Worm (Caenorhabditis elegans) whole organism, L2 larva: Measurements from ENCODE around the gene W01G7.4.

ENCODE experiments used
- C34F6.9 ChIP-seq: fragments of 150-350 bp; optimal IDR thresholded peaks from 2 replicates; lab custom pipeline; 2014; ENCODE audit warnings: missing biosample characterization, missing genetic modification characterization
- F13H6.1 ChIP-seq: sonication (generic microtip); optimal IDR thresholded peaks from 2 replicates; lab custom pipeline; 2016; ENCODE audit warnings: missing genetic modification characterization, missing compliant biosample characterization
- R02D3.7 ChIP-seq: fragments of 150-350 bp; optimal IDR thresholded peaks from 2 replicates; lab custom pipeline; 2014; ENCODE audit warnings: missing biosample characterization, missing genetic modification characterization
- Y55F3AM.14 ChIP-seq: fragments of 200-800 bp; sonication (Bioruptor generic); optimal IDR thresholded peaks from 2 replicates; lab custom pipeline; 2018; ENCODE audit warnings: mild to moderate bottlenecking, missing genetic modification characterization, missing compliant biosample characterization
- ZK546.5 ChIP-seq: sonication (generic microtip); optimal IDR thresholded peaks from 2 replicates; lab custom pipeline; 2017; ENCODE audit warnings: missing biosample characterization, missing genetic modification characterization
- alr-1 ChIP-seq: fragments of 150-350 bp; optimal IDR thresholded peaks from 2 replicates; lab custom pipeline; 2014; ENCODE audit warnings: missing biosample characterization, missing genetic modification characterization
- aly-2 ChIP-seq: fragments of 150-350 bp; optimal IDR thresholded peaks from 2 replicates; lab custom pipeline; 2014; ENCODE audit warnings: missing biosample characterization, missing genetic modification characterization
- ama-1 ChIP-seq: fragments of 150-350 bp; optimal IDR thresholded peaks from 2 replicates; lab custom pipeline; 2018; ENCODE audit warnings: inconsistent platforms
- blmp-1 ChIP-seq: sonication (generic microtip); optimal IDR thresholded peaks from 2 replicates; lab custom pipeline; 2017; ENCODE audit warnings: missing genetic modification characterization, mild to moderate bottlenecking, missing compliant biosample characterization, antibody characterized with exemption, moderate library complexity; ENCODE audit not compliant: insufficient read depth
- ceh-16 ChIP-seq: fragments of 150-350 bp; optimal IDR thresholded peaks from 2 replicates; lab custom pipeline; 2014; ENCODE audit warnings: missing biosample characterization, missing genetic modification characterization
- ceh-82 ChIP-seq: fragments of 150-350 bp; optimal IDR thresholded peaks from 2 replicates; lab custom pipeline; 2014; ENCODE audit warnings: missing biosample characterization, missing genetic modification characterization
- crh-2 ChIP-seq: sonication (generic microtip); optimal IDR thresholded peaks from 2 replicates; lab custom pipeline; 2017; ENCODE audit warnings: missing biosample characterization, missing genetic modification characterization
- dmd-4 ChIP-seq: sonication (generic microtip); optimal IDR thresholded peaks from 2 replicates; lab custom pipeline; 2017; ENCODE audit warnings: missing biosample characterization, missing genetic modification characterization
- egl-27 ChIP-seq: sonication (generic microtip); optimal IDR thresholded peaks from 3 replicates; lab custom pipeline; 2017; ENCODE audit warnings: missing biosample characterization, missing genetic modification reagents, missing genetic modification characterization
- elt-1 ChIP-seq: fragments of 150-350 bp; optimal IDR thresholded peaks from 2 replicates; lab custom pipeline; 2014; ENCODE audit warnings: missing biosample characterization, missing genetic modification characterization
- elt-3 ChIP-seq: sonication (generic microtip); optimal IDR thresholded peaks from 2 replicates; lab custom pipeline; 2017; ENCODE audit warnings: missing biosample characterization, missing genetic modification characterization
- fos-1 ChIP-seq: fragments of 150-350 bp; optimal IDR thresholded peaks from 2 replicates; lab custom pipeline; 2014; ENCODE audit warnings: missing biosample characterization, missing genetic modification characterization
- gmeb-1 ChIP-seq: fragments of 150-350 bp; optimal IDR thresholded peaks from 2 replicates; lab custom pipeline; 2014; ENCODE audit warnings: missing biosample characterization, missing genetic modification characterization
- lin-11 ChIP-seq: fragments of 150-350 bp; sonication (generic microtip); optimal IDR thresholded peaks from 2 replicates; lab custom pipeline; 2014; ENCODE audit warnings: missing biosample characterization, missing genetic modification characterization, inconsistent platforms, mixed read lengths
- lin-13 ChIP-seq: fragments of 150-350 bp; optimal IDR thresholded peaks from 2 replicates; lab custom pipeline; 2014; ENCODE audit warnings: missing biosample characterization, missing genetic modification reagents, missing genetic modification characterization
- lin-39 ChIP-seq: fragments of 150-350 bp; optimal IDR thresholded peaks from 2 replicates; lab custom pipeline; 2014; ENCODE audit warnings: missing biosample characterization, missing genetic modification reagents, missing genetic modification characterization
- lsy-2 ChIP-seq, 2 experiments: fragments of 150-350 bp in 1 of 2; sonication (generic microtip) in 1 of 2; optimal IDR thresholded peaks; 2 replicates each; lab custom pipeline; 2014 to 2017; ENCODE audit warnings: missing biosample characterization in 2 of 2, missing genetic modification characterization in 2 of 2
- mab-5 ChIP-seq: fragments of 150-350 bp; optimal IDR thresholded peaks from 2 replicates; lab custom pipeline; 2014; ENCODE audit warnings: missing biosample characterization, missing genetic modification characterization
- mbf-1 ChIP-seq: sonication (generic microtip); optimal IDR thresholded peaks from 2 replicates; lab custom pipeline; 2017; ENCODE audit warnings: missing biosample characterization, missing genetic modification characterization
- mdl-1 ChIP-seq, 2 experiments: fragments of 150-350 bp in 1 of 2; sonication (generic microtip) in 1 of 2; optimal IDR thresholded peaks; 2 replicates each; lab custom pipeline; 2017; ENCODE audit warnings: missing biosample characterization in 2 of 2, missing genetic modification characterization in 2 of 2
- nhr-10 ChIP-seq: sonication (generic microtip); optimal IDR thresholded peaks from 2 replicates; lab custom pipeline; 2017; ENCODE audit warnings: missing biosample characterization, missing genetic modification characterization
- nhr-11 ChIP-seq: fragments of 150-350 bp; optimal IDR thresholded peaks from 2 replicates; lab custom pipeline; 2014; ENCODE audit warnings: missing biosample characterization, missing genetic modification characterization
- nhr-12 ChIP-seq: fragments of 150-350 bp; optimal IDR thresholded peaks from 2 replicates; lab custom pipeline; 2014; ENCODE audit warnings: missing biosample characterization, missing genetic modification characterization
- nhr-129 ChIP-seq: fragments of 150-350 bp; optimal IDR thresholded peaks from 2 replicates; lab custom pipeline; 2014; ENCODE audit warnings: missing biosample characterization, missing genetic modification characterization
- nhr-21 ChIP-seq: fragments of 150-350 bp; optimal IDR thresholded peaks from 2 replicates; lab custom pipeline; 2014; ENCODE audit warnings: missing biosample characterization, missing genetic modification characterization
- nhr-23 ChIP-seq: fragments of 150-350 bp; optimal IDR thresholded peaks from 2 replicates; lab custom pipeline; 2014; ENCODE audit warnings: missing biosample characterization, missing genetic modification reagents, missing genetic modification characterization
- nhr-237 ChIP-seq: fragments of 150-350 bp; optimal IDR thresholded peaks from 2 replicates; lab custom pipeline; 2014; ENCODE audit warnings: missing biosample characterization, missing genetic modification characterization
- nhr-25 ChIP-seq: fragments of 150-350 bp; sonication (generic microtip); optimal IDR thresholded peaks from 3 replicates; lab custom pipeline; 2014; ENCODE audit warnings: missing biosample characterization, missing genetic modification characterization
- nhr-6 ChIP-seq: fragments of 150-350 bp; optimal IDR thresholded peaks from 2 replicates; lab custom pipeline; 2014; ENCODE audit warnings: missing biosample characterization, missing genetic modification characterization
- nhr-77 ChIP-seq: fragments of 150-350 bp; optimal IDR thresholded peaks from 2 replicates; lab custom pipeline; 2014; ENCODE audit warnings: missing biosample characterization, missing genetic modification characterization
- peb-1 ChIP-seq: fragments of 150-350 bp; optimal IDR thresholded peaks from 2 replicates; lab custom pipeline; 2014; ENCODE audit warnings: missing biosample characterization, missing genetic modification characterization
- sem-4 ChIP-seq: fragments of 150-350 bp; optimal IDR thresholded peaks from 2 replicates; lab custom pipeline; 2014; ENCODE audit warnings: missing biosample characterization, missing genetic modification reagents, missing genetic modification characterization
- skn-1 ChIP-seq: sonication (generic microtip); optimal IDR thresholded peaks from 2 replicates; lab custom pipeline; 2017; ENCODE audit warnings: missing biosample characterization, missing genetic modification characterization
- sma-3 ChIP-seq: sonication (generic microtip); optimal IDR thresholded peaks from 2 replicates; lab custom pipeline; 2016; ENCODE audit warnings: missing genetic modification reagents, missing genetic modification characterization, missing compliant biosample characterization
- sma-9 ChIP-seq, 2 experiments: fragments of 150-350 bp in 1 of 2; sonication (generic microtip) in 1 of 2; optimal IDR thresholded peaks; 2 replicates each; lab custom pipeline; 2014 to 2016; ENCODE audit warnings: missing genetic modification characterization in 2 of 2, mild to moderate bottlenecking in 1 of 2, missing biosample characterization in 1 of 2, missing compliant biosample characterization in 1 of 2, missing genetic modification reagents in 1 of 2, moderate library complexity in 1 of 2
- snpc-4 ChIP-seq: fragments of 150-350 bp; optimal IDR thresholded peaks from 2 replicates; lab custom pipeline; 2014; ENCODE audit warnings: missing biosample characterization, missing genetic modification characterization
- unc-39 ChIP-seq: fragments of 150-350 bp; optimal IDR thresholded peaks from 2 replicates; lab custom pipeline; 2014; ENCODE audit warnings: missing biosample characterization, missing genetic modification characterization
- unc-55 ChIP-seq: fragments of 150-350 bp; sonication (generic microtip); optimal IDR thresholded peaks from 3 replicates; lab custom pipeline; 2014; ENCODE audit warnings: missing biosample characterization, missing genetic modification reagents, missing genetic modification characterization
- unc-62 ChIP-seq: fragments of 150-350 bp; optimal IDR thresholded peaks from 2 replicates; lab custom pipeline; 2014; ENCODE audit warnings: missing biosample characterization, missing genetic modification reagents, missing genetic modification characterization
- zag-1 ChIP-seq: fragments of 150-350 bp; optimal IDR thresholded peaks from 2 replicates; lab custom pipeline; 2014; ENCODE audit warnings: missing biosample characterization, missing genetic modification characterization
- ztf-1 ChIP-seq: fragments of 200-800 bp; sonication (Bioruptor generic); conservative IDR thresholded peaks from 2 replicates; pipeline ENCODE4 v1.3.6; 2022; ENCODE audit warnings: missing genetic modification characterization, missing compliant biosample characterization
- ztf-11 ChIP-seq: sonication (generic microtip); optimal IDR thresholded peaks from 2 replicates; lab custom pipeline; 2017; ENCODE audit warnings: missing biosample characterization, missing genetic modification characterization
- ztf-4 ChIP-seq: fragments of 150-350 bp; optimal IDR thresholded peaks from 2 replicates; lab custom pipeline; 2014; ENCODE audit warnings: missing biosample characterization, missing genetic modification characterization

The W01G7.4 gene

ce11 chrII:14060885-14061284, 346 bp downstream of the W01G7.4 start:
- TF ChIP-seq ama-1 (lab: Kevin White, UChicago), result no peak
- no peak for TF ChIP-seq elt-1 (tag; lab: Kevin White, UChicago)
- TF ChIP-seq nhr-237 (tag; lab: Kevin White, UChicago), result no peak
- no peak for TF ChIP-seq F13H6.1
- no peak for TF ChIP-seq mbf-1 (tag; lab: Kevin White, UChicago)
- TF ChIP-seq R02D3.7 (tag; lab: Kevin White, UChicago), result no peak
- TF ChIP-seq snpc-4, result no peak
- no peak for TF ChIP-seq ceh-16
- no peak for TF ChIP-seq nhr-6 (tag; lab: Kevin White, UChicago)
- no peak for TF ChIP-seq unc-55 (GFP tag; lab: Kevin White, UChicago)
- no peak for TF ChIP-seq elt-3
- no peak for TF ChIP-seq nhr-129 (tag; lab: Kevin White, UChicago)
- no peak for TF ChIP-seq Y55F3AM.14
- TF ChIP-seq ztf-1 (GFP tag; lab: Robert Waterston, UW), result no peak
- TF ChIP-seq aly-2 (tag; lab: Kevin White, UChicago), result no peak

- TF ChIP-seq elt-1 (tag; lab: Kevin White, UChicago) (no peak), aly-2 (tag; lab: Kevin White, UChicago) (no peak), lin-13 (GFP tag; lab: Kevin White, UChicago) (peak; percentile 79), sem-4 (peak; percentile 18), nhr-21 (tag; lab: Kevin White, UChicago) (peak; percentile 25), F13H6.1 (peak; percentile 62), fos-1 (tag; lab: Kevin White, UChicago) (peak; percentile 14), ama-1 (lab: Kevin White, UChicago) (no peak), peb-1 (tag; lab: Kevin White, UChicago) (no peak), zag-1 (tag; lab: Kevin White, UChicago) (no peak), ceh-16 (no peak), crh-2 (tag; lab: Kevin White, UChicago) (peak; percentile 64), C34F6.9 (tag; lab: Kevin White, UChicago) (peak; percentile 83), ztf-1 (GFP tag; lab: Robert Waterston, UW) (no peak), unc-62 (GFP tag; lab: Kevin White, UChicago) (no peak), sma-3 (GFP tag; lab: Kevin White, UChicago) (peak; percentile 89), nhr-237 (tag; lab: Kevin White, UChicago) (no peak), gmeb-1 (tag; lab: Kevin White, UChicago) (peak; percentile 74), nhr-25 (tag; lab: Kevin White, UChicago) (peak; percentile 50), nhr-10 (tag; lab: Kevin White, UChicago) (no peak), sma-9 (GFP tag; optimal IDR thresholded peaks at IDR 0.05; lab: Kevin White, UChicago) (no peak), sma-9 (tag; optimal IDR thresholded peaks at IDR 0.05; lab: Kevin White, UChicago) (no peak), lin-11 (tag; lab: Kevin White, UChicago) (peak; percentile 56), snpc-4 (no peak), nhr-129 (tag; lab: Kevin White, UChicago) (peak; percentile 51), dmd-4 (tag; lab: Kevin White, UChicago) (no peak), ztf-4 (no peak), R02D3.7 (tag; lab: Kevin White, UChicago) (no peak), blmp-1 (tag; lab: Kevin White, UChicago) (peak; percentile 9), mbf-1 (tag; lab: Kevin White, UChicago) (no peak), ZK546.5 (tag; lab: Kevin White, UChicago) (no peak), unc-55 (GFP tag; lab: Kevin White, UChicago) (peak; percentile 79), unc-39 (tag; lab: Kevin White, UChicago) (no peak), nhr-6 (tag; lab: Kevin White, UChicago) (no peak), nhr-11 (no peak), lsy-2 (tag; optimal IDR thresholded peaks at IDR 0.05; lab: Kevin White, UChicago) (peak; percentile 50 to 78), skn-1 (tag; lab: Kevin White, UChicago) (no peak), mdl-1 (tag; optimal IDR thresholded peaks at IDR 0.05; lab: Kevin White, UChicago) (no peak), alr-1 (tag; lab: Kevin White, UChicago) (no peak), nhr-12 (tag; lab: Kevin White, UChicago) (no peak), ceh-82 (tag; lab: Kevin White, UChicago) (no peak), egl-27 (tag; lab: Kevin White, UChicago) (peak; percentile 47), nhr-23 (no peak), Y55F3AM.14 (no peak), elt-3 (no peak), nhr-77 (tag; lab: Kevin White, UChicago) (no peak), ztf-11 (tag; lab: Kevin White, UChicago) (no peak), lin-39 (tag; lab: Kevin White, UChicago) (no peak), mab-5 (tag; lab: Kevin White, UChicago) (no peak)
Measured at ce11 chrII:14063044-14063500, 2.5 kb downstream of the W01G7.4 start, which contains the start of gene lem-2. Gene lem-2 (plus strand): TSS chrII:14063450.
